Worm (Caenorhabditis elegans): Measurements from ENCODE around the gene Y62E10A.20.
A peak's percentile ranks its signal among the peaks of the same experiment; 100 is the strongest.

Gene Y62E10A.20

ce11 chrIV:13393246-13393716 is 7.4 kb upstream of the Y62E10A.20 start (continued):
- TF ChIP-seq nhr-102 (tag; optimal IDR thresholded peaks at IDR 0.05) (peak; percentile 45), pqm-1 (tag; optimal IDR thresholded peaks at IDR 0.05) (peak; percentile 31), nhr-28 (tag; optimal IDR thresholded peaks at IDR 0.05) (peak; percentile 68), lin-13 (GFP tag; optimal IDR thresholded peaks at IDR 0.05) (peak; percentile 23), mxl-3 (GFP tag; optimal IDR thresholded peaks at IDR 0.05) (peak; percentile 21), dpl-1 (GFP tag; optimal IDR thresholded peaks at IDR 0.05) (no peak), dmd-6 (GFP tag; IDR thresholded peaks at IDR 0.05) (peak; percentile 86), ztf-7 (tag; optimal IDR thresholded peaks at IDR 0.05) (peak; percentile 22), ceh-20 (GFP tag; IDR thresholded peaks at IDR 0.05) (peak; percentile 7; the same call in 1 of the 2 replicates), nhr-6 (tag; optimal IDR thresholded peaks at IDR 0.05) (peak; percentile 34), duxl-1 (tag; optimal IDR thresholded peaks at IDR 0.05; ENCODE audit: poor library complexity) (no peak), hlh-11 (tag; optimal IDR thresholded peaks at IDR 0.05) (peak; percentile 91), mdl-1 (tag; optimal IDR thresholded peaks at IDR 0.05) (peak in 1 of 2 experiments; percentile 75), ceh-44 (GFP tag; IDR thresholded peaks at IDR 0.05) (no peak), unc-130 (GFP tag; optimal IDR thresholded peaks at IDR 0.05) (no peak)

ce11 chrIV:13392230-13392629 is 6.3 kb upstream of the Y62E10A.20 start:
- 0 out of 2 replicates have a peak, but pooled peaks have one; percentile 33 for TF ChIP-seq nhr-42 (GFP tag; IDR thresholded peaks at IDR 0.05)
- no peak for TF ChIP-seq unc-130 (GFP tag; optimal IDR thresholded peaks at IDR 0.05)
- no peak for TF ChIP-seq arid-1 (GFP tag; conservative IDR thresholded peaks at IDR 0.05)
- TF ChIP-seq lin-29 (GFP tag; IDR thresholded peaks at IDR 0.05): no peak
- TF ChIP-seq ceh-44 (GFP tag; IDR thresholded peaks at IDR 0.05): no peak
- TF ChIP-seq nhr-6 (tag; optimal IDR thresholded peaks at IDR 0.05): no peak
- no peak for TF ChIP-seq madf-5 (GFP tag; IDR thresholded peaks at IDR 0.05)
- no peak for TF ChIP-seq duxl-1 (tag; optimal IDR thresholded peaks at IDR 0.05; ENCODE audit: poor library complexity)
- no peak for TF ChIP-seq daf-12 (tag; optimal IDR thresholded peaks at IDR 0.05)
- no peak for TF ChIP-seq mes-2 (tag; optimal IDR thresholded peaks at IDR 0.05; ENCODE audit: poor library complexity, severe bottlenecking)
- no peak for TF ChIP-seq zip-2 (tag; optimal IDR thresholded peaks at IDR 0.05)
- TF ChIP-seq fos-1 (tag; optimal IDR thresholded peaks at IDR 0.05): no peak
- 0 out of 2 replicates have a peak, but pooled peaks have one; percentile 44 for TF ChIP-seq egl-43 (GFP tag; IDR thresholded peaks at IDR 0.05)
- no peak for TF ChIP-seq ceh-28 (tag; optimal IDR thresholded peaks at IDR 0.05)
- peak; percentile 46 for TF ChIP-seq T26A8.4 (GFP tag; IDR thresholded peaks at IDR 0.05)
- TF ChIP-seq nhr-48 (tag; optimal IDR thresholded peaks at IDR 0.05): no peak
- TF ChIP-seq spr-3 (GFP tag; optimal IDR thresholded peaks at IDR 0.05): no peak
- peak; percentile 68 for TF ChIP-seq sdz-12 (GFP tag; optimal IDR thresholded peaks at IDR 0.05)
- TF ChIP-seq dpl-1 (GFP tag; optimal IDR thresholded peaks at IDR 0.05): no peak
- TF ChIP-seq nhr-102 (tag; optimal IDR thresholded peaks at IDR 0.05): no peak
- no peak for TF ChIP-seq Y5F2A.4 (GFP tag; optimal IDR thresholded peaks at IDR 0.05)
- no peak for TF ChIP-seq ces-1 (GFP tag; optimal IDR thresholded peaks at IDR 0.05)
- no peak for TF ChIP-seq hlh-30 (tag; optimal IDR thresholded peaks at IDR 0.05; ENCODE audit: insufficient read depth)
- TF ChIP-seq set-16 (GFP tag; IDR thresholded peaks at IDR 0.05): peak; percentile 26; the same call in 1 of the 2 replicates
- TF ChIP-seq hlh-11 (tag; optimal IDR thresholded peaks at IDR 0.05): no peak
- no peak for TF ChIP-seq ctbp-1 (GFP tag; IDR thresholded peaks at IDR 0.05)
- peak; percentile 13 for TF ChIP-seq nhr-111 (GFP tag; optimal IDR thresholded peaks at IDR 0.05)
- no peak for TF ChIP-seq D1046.2 (GFP tag; IDR thresholded peaks at IDR 0.05)
- TF ChIP-seq aha-1 (tag): peak; percentile 25
- no peak for TF ChIP-seq zfp-3 (GFP tag; conservative IDR thresholded peaks at IDR 0.05)
- no peak for TF ChIP-seq nhr-11 (tag; optimal IDR thresholded peaks at IDR 0.05)
- no peak for TF ChIP-seq ceh-82 (tag; optimal IDR thresholded peaks at IDR 0.05)
- TF ChIP-seq ZK337.2 (GFP tag; IDR thresholded peaks at IDR 0.05): no peak
- TF ChIP-seq F10B5.3 (tag; optimal IDR thresholded peaks at IDR 0.05): no peak
- no peak for TF ChIP-seq ztf-11 (tag; optimal IDR thresholded peaks at IDR 0.05)
- TF ChIP-seq lim-7 (GFP tag; IDR thresholded peaks at IDR 0.05): 0 out of 2 replicates have a peak, but pooled peaks have one; percentile 35
- no peak for TF ChIP-seq lin-1 (GFP tag; IDR thresholded peaks at IDR 0.05)
- no peak for TF ChIP-seq mdl-1 (tag; optimal IDR thresholded peaks at IDR 0.05)

Data from whole organism, L4 larva.